Worm (Caenorhabditis elegans): Measurements from ENCODE around the gene vglu-3.

DNA sequence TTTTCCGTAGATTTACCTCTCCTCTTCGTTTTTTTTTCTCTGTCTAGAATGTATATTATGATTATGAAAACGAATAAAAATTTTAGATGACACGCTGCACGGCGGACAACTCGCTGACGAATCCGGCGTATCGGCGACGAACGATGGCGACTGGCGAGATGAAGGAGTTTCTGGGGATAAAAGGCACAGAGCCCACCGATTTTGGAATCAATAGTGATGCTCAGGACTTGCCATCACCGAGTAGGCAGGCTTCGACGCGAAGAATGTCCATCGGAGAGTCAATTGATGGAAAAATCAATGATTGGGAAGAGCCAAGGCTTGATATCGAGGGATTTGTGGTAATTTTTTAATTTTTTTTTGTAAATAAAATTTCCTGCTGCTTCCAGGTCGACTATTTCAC is 34.9 kb downstream of the vglu-3 start, which contains the start of gene ced-9:
- TF ChIP-seq dao-5 (tag; optimal IDR thresholded peaks at IDR 0.05) (no peak), him-1 (tag; optimal IDR thresholded peaks at IDR 0.05) (no peak)
